Worm (Caenorhabditis elegans) whole organism, young adult: ENCODE data around the gene str-84.

ENCODE experiments used
- F22D6.2 ChIP-seq: sonication (generic microtip); optimal IDR thresholded peaks from 2 replicates; lab custom pipeline; 2016; ENCODE audit warnings: mild to moderate bottlenecking, missing genetic modification characterization, missing compliant biosample characterization
- K12H6.12 ChIP-seq: fragments of 200-800 bp; sonication (Bioruptor generic); optimal IDR thresholded peaks from 2 replicates; lab custom pipeline; 2018; ENCODE audit warnings: mild to moderate bottlenecking, missing genetic modification characterization, missing compliant biosample characterization
- Y79H2A.3 ChIP-seq: fragments of 200-800 bp; sonication (Bioruptor generic); conservative IDR thresholded peaks from 2 replicates; pipeline ENCODE4 v1.3.6; 2022; ENCODE audit warnings: missing genetic modification reagents, missing genetic modification characterization, missing compliant biosample characterization
- Y95B8A.8 ChIP-seq: fragments of 200-800 bp; sonication (Bioruptor generic); IDR thresholded peaks from 2 replicates; pipeline ENCODE4 v1.3.6; 2022; ENCODE audit warnings: missing genetic modification reagents, missing genetic modification characterization, missing compliant biosample characterization
- ama-1 ChIP-seq, 3 experiments: fragments of 150-350 bp in 1 of 3; sonication (generic microtip) in 2 of 3; optimal IDR thresholded peaks; 2 replicates each; lab custom pipeline; 2014 to 2018; ENCODE audit warnings: missing biosample characterization in 2 of 3, missing genetic modification characterization in 2 of 3, missing genetic modification reagents in 2 of 3
- dpl-1 ChIP-seq: fragments of 150-350 bp; optimal IDR thresholded peaks from 2 replicates; lab custom pipeline; 2014; ENCODE audit warnings: missing biosample characterization, missing genetic modification reagents, missing genetic modification characterization
- ets-4 ChIP-seq: fragments of 200-800 bp; sonication (Bioruptor generic); optimal IDR thresholded peaks from 2 replicates; lab custom pipeline; 2018; ENCODE audit warnings: mild to moderate bottlenecking, missing genetic modification characterization, missing compliant biosample characterization
- lin-35 ChIP-seq, 3 experiments: fragments of 150-350 bp in 2 of 3; sonication (generic microtip) in 1 of 3; optimal IDR thresholded peaks; 2 replicates each; lab custom pipeline; 2014 to 2018; ENCODE audit warnings: missing biosample characterization in 3 of 3, missing genetic modification characterization in 3 of 3, missing genetic modification reagents in 3 of 3
- lin-40 ChIP-seq: sonication (generic microtip); optimal IDR thresholded peaks from 2 replicates; lab custom pipeline; 2016; ENCODE audit warnings: missing genetic modification characterization, mild to moderate bottlenecking, missing compliant biosample characterization, missing genotype, missing genetic modification reagents
- lir-1 ChIP-seq: fragments of 200-800 bp; sonication (Bioruptor generic); conservative IDR thresholded peaks from 2 replicates; pipeline ENCODE4 v1.3.6; 2022; ENCODE audit warnings: missing genetic modification reagents, missing genetic modification characterization, missing compliant biosample characterization
- pha-4 ChIP-seq: fragments of 150-350 bp; sonication (generic microtip); optimal IDR thresholded peaks from 2 replicates; lab custom pipeline; 2014; ENCODE audit warnings: missing biosample characterization, missing genetic modification reagents, missing genetic modification characterization
- unc-130 ChIP-seq: sonication (generic microtip); optimal IDR thresholded peaks from 2 replicates; lab custom pipeline; 2016; ENCODE audit warnings: missing genetic modification reagents, missing genetic modification characterization, missing compliant biosample characterization
- unc-62 ChIP-seq: fragments of 150-350 bp; optimal IDR thresholded peaks from 2 replicates; lab custom pipeline; 2014; ENCODE audit warnings: missing biosample characterization, missing genetic modification reagents, missing genetic modification characterization
- xnd-1 ChIP-seq: sonication (generic microtip); optimal IDR thresholded peaks from 2 replicates; lab custom pipeline; 2016; ENCODE audit warnings: missing genotype, missing genetic modification reagents, missing genetic modification characterization, missing compliant biosample characterization

DNA sequence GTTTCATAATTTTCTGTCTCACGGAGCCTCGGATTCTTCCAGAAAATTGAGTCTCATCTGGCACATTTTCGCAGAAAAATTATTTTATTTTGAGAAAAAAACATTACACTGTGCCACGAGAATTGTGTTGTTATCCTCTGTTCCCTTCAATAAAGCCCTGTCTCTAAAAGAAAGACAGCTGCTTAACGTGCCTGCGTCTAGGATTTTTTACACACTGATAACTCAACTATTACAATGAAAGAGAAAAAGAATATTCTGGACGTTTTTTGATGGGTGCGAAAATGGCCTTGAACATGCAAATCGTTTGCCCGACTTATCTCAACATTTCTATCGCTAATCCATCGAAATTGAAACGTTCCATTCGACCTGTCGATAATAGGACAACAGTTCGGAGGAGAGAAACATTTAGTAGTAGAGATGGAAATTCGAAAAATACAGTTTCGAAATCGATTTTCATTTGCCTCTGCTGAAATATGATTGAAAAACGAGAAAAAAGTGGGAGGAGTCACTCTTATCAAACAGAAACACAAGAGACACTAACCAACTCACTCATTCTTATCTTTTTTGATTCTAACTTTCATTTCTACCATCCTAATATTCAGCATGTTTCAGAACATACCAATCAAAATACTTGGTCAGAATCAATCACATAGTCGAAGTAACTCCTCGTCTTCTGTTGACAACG lies 43.8 kb downstream of the str-84 start:
- no peak for TF ChIP-seq ama-1 (optimal IDR thresholded peaks at IDR 0.05; lab: Kevin White, UChicago)
- TF ChIP-seq ama-1 (GFP tag; optimal IDR thresholded peaks at IDR 0.05; lab: Kevin White, UChicago): no peak
- TF ChIP-seq lin-40 (tag; lab: Kevin White, UChicago): no peak
- no peak for TF ChIP-seq ets-4 (GFP tag; lab: Kevin White, UChicago)
- TF ChIP-seq lin-35 (GFP tag; optimal IDR thresholded peaks at IDR 0.05; lab: Kevin White, UChicago): no peak
- no peak for TF ChIP-seq F22D6.2
- TF ChIP-seq Y79H2A.3 (GFP tag; lab: Robert Waterston, UW): no peak
- TF ChIP-seq unc-62 (GFP tag; lab: Kevin White, UChicago): no peak
- TF ChIP-seq dpl-1 (GFP tag; lab: Kevin White, UChicago): no peak
- no peak for TF ChIP-seq Y95B8A.8
- TF ChIP-seq unc-130 (GFP tag; lab: Kevin White, UChicago): no peak
- no peak for TF ChIP-seq xnd-1 (tag; lab: Kevin White, UChicago)
- TF ChIP-seq lir-1 (GFP tag; lab: Robert Waterston, UW): no peak
- no peak for TF ChIP-seq K12H6.12 (tag; lab: Kevin White, UChicago)
- no peak for TF ChIP-seq pha-4 (tag; lab: Kevin White, UChicago)
